Worm (Caenorhabditis elegans) whole organism, young adult: ENCODE results near the gene H03G16.1.

Source experiments
- egl-44 ChIP-seq: fragments of 200-800 bp; sonication (Bioruptor generic); IDR thresholded peaks from 2 replicates; pipeline ENCODE4 v1.3.6; 2022; ENCODE audit warnings: missing genetic modification reagents, missing genetic modification characterization, missing compliant biosample characterization
- lsy-27 ChIP-seq: sonication (generic microtip); optimal IDR thresholded peaks from 2 replicates; lab custom pipeline; 2017; ENCODE audit warnings: missing genetic modification characterization, mild to moderate bottlenecking, missing compliant biosample characterization, antibody characterized with exemption, missing genotype, borderline replicate concordance; ENCODE audit not compliant: insufficient read depth
- nhr-90 ChIP-seq: sonication (generic microtip); optimal IDR thresholded peaks from 2 replicates; lab custom pipeline; 2016; ENCODE audit warnings: missing genotype, mild to moderate bottlenecking, missing genetic modification characterization, missing compliant biosample characterization
- pha-4 ChIP-seq: fragments of 150-350 bp; sonication (generic microtip); optimal IDR thresholded peaks from 2 replicates; lab custom pipeline; 2014; ENCODE audit warnings: missing biosample characterization, missing genetic modification reagents, missing genetic modification characterization

DNA sequence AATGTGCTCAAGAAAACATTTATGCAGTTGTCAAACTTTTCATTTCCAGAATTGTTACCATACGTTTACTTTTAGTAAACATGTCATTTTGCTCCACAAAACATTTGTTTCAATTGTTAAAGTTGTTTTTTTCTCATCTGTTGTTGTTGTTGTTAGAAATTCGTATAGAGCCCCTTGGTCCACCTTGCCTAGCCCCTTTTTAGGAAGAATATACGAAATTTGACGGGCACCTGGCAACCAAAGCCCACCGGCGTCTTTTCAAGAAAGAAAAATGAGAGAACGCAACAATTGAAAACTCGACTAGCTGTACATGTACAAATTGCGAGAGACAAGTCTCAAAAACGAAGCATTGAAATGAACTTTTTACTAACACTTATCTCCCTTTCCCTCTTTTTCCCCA, 30.7 kb downstream of the H03G16.1 start, which contains the start of gene F09B12.5:
- TF ChIP-seq pha-4 (tag; lab: Kevin White, UChicago) (no peak), egl-44 (GFP tag; lab: Robert Waterston, UW) (no peak), nhr-90 (tag; lab: Kevin White, UChicago) (no peak), lsy-27 (tag; lab: Kevin White, UChicago) (no peak)
